Fruit fly (Drosophila melanogaster): ENCODE data around the gene Arpc3A.
A peak's percentile ranks its signal among the peaks of the same experiment; 100 is the strongest.

Arpc3A gene

dm6 chr3R:15807877-15808381, 26.5 kb upstream of the Arpc3A start:
- TF ChIP-seq CG8478 (optimal IDR thresholded peaks at IDR 0.05) = no peak
- no peak for TF ChIP-seq EcR (GFP tag; optimal IDR thresholded peaks at IDR 0.05)
- no peak for TF ChIP-seq psq (optimal IDR thresholded peaks at IDR 0.05)
- no peak for TF ChIP-seq pan (optimal IDR thresholded peaks at IDR 0.05)
- TF ChIP-seq Dll (optimal IDR thresholded peaks at IDR 0.05) = no peak

dm6 chr3R:15810369-15810768, 24.1 kb upstream of the Arpc3A start:
- no peak for TF ChIP-seq pan (optimal IDR thresholded peaks at IDR 0.05)
- TF ChIP-seq EcR (GFP tag; optimal IDR thresholded peaks at IDR 0.05) = no peak
- TF ChIP-seq CG8478 (optimal IDR thresholded peaks at IDR 0.05) = no peak
- no peak for TF ChIP-seq Dll (optimal IDR thresholded peaks at IDR 0.05)
- no peak for TF ChIP-seq usp (GFP tag; optimal IDR thresholded peaks at IDR 0.05)
- no peak for TF ChIP-seq psq (optimal IDR thresholded peaks at IDR 0.05)

dm6 chr3R:15814150-15814549, 20.3 kb upstream of the Arpc3A start:
- TF ChIP-seq EcR (GFP tag; optimal IDR thresholded peaks at IDR 0.05) (no peak), Dll (optimal IDR thresholded peaks at IDR 0.05) (no peak), CG8478 (optimal IDR thresholded peaks at IDR 0.05) (no peak)

- TF ChIP-seq pan (optimal IDR thresholded peaks at IDR 0.05) (peak; percentile 13), CG8478 (optimal IDR thresholded peaks at IDR 0.05) (no peak)
Observed at dm6 chr3R:15816276-15816675, 18.2 kb upstream of the Arpc3A start.

dm6 chr3R:15825521-15825920, 8.9 kb upstream of the Arpc3A start, which contains the start of gene CG4576:
TSS of gene CG4576 (plus strand) at chr3R:15825747.
- no peak for TF ChIP-seq EcR (GFP tag; optimal IDR thresholded peaks at IDR 0.05)
- TF ChIP-seq psq (optimal IDR thresholded peaks at IDR 0.05) = no peak
- TF ChIP-seq CG8478 (optimal IDR thresholded peaks at IDR 0.05) = no peak
- TF ChIP-seq Dll (optimal IDR thresholded peaks at IDR 0.05) = no peak
- TF ChIP-seq usp (GFP tag; optimal IDR thresholded peaks at IDR 0.05) = no peak
- TF ChIP-seq pan (optimal IDR thresholded peaks at IDR 0.05) = no peak

- TF ChIP-seq pan (optimal IDR thresholded peaks at IDR 0.05) = no peak
- peak in 1 of 2 experiments; percentile 52 for TF ChIP-seq EcR (GFP tag; optimal IDR thresholded peaks at IDR 0.05)
Observed at dm6 chr3R:15827559-15827958, 6.9 kb upstream of the Arpc3A start.

dm6 chr3R:15832525-15832924, 1.9 kb upstream of the Arpc3A start, which contains the start of gene rec:
TSS of gene rec (minus strand) at chr3R:15832632.
- TF ChIP-seq pan (optimal IDR thresholded peaks at IDR 0.05) (no peak), Dll (optimal IDR thresholded peaks at IDR 0.05) (no peak), usp (GFP tag; optimal IDR thresholded peaks at IDR 0.05) (no peak), EcR (GFP tag; optimal IDR thresholded peaks at IDR 0.05) (no peak), CG8478 (optimal IDR thresholded peaks at IDR 0.05) (no peak), psq (optimal IDR thresholded peaks at IDR 0.05) (no peak)

dm6 chr3R:15833332-15833731, 1.1 kb upstream of the Arpc3A start, which contains the start of gene CG43318:
TSS of gene CG43318 (minus strand) at chr3R:15833432.
- TF ChIP-seq EcR (GFP tag; optimal IDR thresholded peaks at IDR 0.05) (no peak), psq (optimal IDR thresholded peaks at IDR 0.05) (no peak), CG8478 (optimal IDR thresholded peaks at IDR 0.05) (no peak), pan (optimal IDR thresholded peaks at IDR 0.05) (no peak), Dll (optimal IDR thresholded peaks at IDR 0.05) (no peak), usp (GFP tag; optimal IDR thresholded peaks at IDR 0.05) (no peak)

dm6 chr3R:15836864-15837824, 2.7 kb downstream of the Arpc3A start, which contains the start of the genes ND-23 and spn-E:
TSS of gene ND-23 (minus strand) at chr3R:15837117.
TSS of gene spn-E (plus strand) at chr3R:15837419.
- no peak for TF ChIP-seq Dll (optimal IDR thresholded peaks at IDR 0.05)
- no peak for TF ChIP-seq EcR (GFP tag; optimal IDR thresholded peaks at IDR 0.05)
- TF ChIP-seq pan (optimal IDR thresholded peaks at IDR 0.05) = no peak
- TF ChIP-seq psq (optimal IDR thresholded peaks at IDR 0.05) = no peak
- TF ChIP-seq CG8478 (optimal IDR thresholded peaks at IDR 0.05) = no peak
- no peak for TF ChIP-seq usp (GFP tag; optimal IDR thresholded peaks at IDR 0.05)

- TF ChIP-seq pan (optimal IDR thresholded peaks at IDR 0.05) (no peak), Dll (optimal IDR thresholded peaks at IDR 0.05) (no peak), CG8478 (optimal IDR thresholded peaks at IDR 0.05) (no peak), usp (GFP tag; optimal IDR thresholded peaks at IDR 0.05) (no peak), EcR (GFP tag; optimal IDR thresholded peaks at IDR 0.05) (no peak), psq (optimal IDR thresholded peaks at IDR 0.05) (no peak)
Observed at dm6 chr3R:15839294-15839693, 4.8 kb downstream of the Arpc3A start, which contains the start of gene Pbp45. TSS of gene Pbp45 (minus strand) at chr3R:15839515.

dm6 chr3R:15846234-15846633, 11.8 kb downstream of the Arpc3A start, which contains the start of gene CG4546:
TSS of gene CG4546 (plus strand) at chr3R:15846534.
- no peak for TF ChIP-seq EcR (GFP tag; optimal IDR thresholded peaks at IDR 0.05)
- TF ChIP-seq pan (optimal IDR thresholded peaks at IDR 0.05) = no peak
- no peak for TF ChIP-seq Dll (optimal IDR thresholded peaks at IDR 0.05)
- TF ChIP-seq psq (optimal IDR thresholded peaks at IDR 0.05) = no peak
- no peak for TF ChIP-seq usp (GFP tag; optimal IDR thresholded peaks at IDR 0.05)
- TF ChIP-seq CG8478 (optimal IDR thresholded peaks at IDR 0.05) = no peak

- TF ChIP-seq Dll (optimal IDR thresholded peaks at IDR 0.05) (no peak), usp (GFP tag; optimal IDR thresholded peaks at IDR 0.05) (no peak), EcR (GFP tag; optimal IDR thresholded peaks at IDR 0.05) (no peak), psq (optimal IDR thresholded peaks at IDR 0.05) (no peak), pan (optimal IDR thresholded peaks at IDR 0.05) (no peak), CG8478 (optimal IDR thresholded peaks at IDR 0.05) (no peak)
Observed at dm6 chr3R:15851912-15852311, 17.5 kb downstream of the Arpc3A start.
